Fruit fly (Drosophila melanogaster): ENCODE measurements around the gene CG9686.

DNA sequence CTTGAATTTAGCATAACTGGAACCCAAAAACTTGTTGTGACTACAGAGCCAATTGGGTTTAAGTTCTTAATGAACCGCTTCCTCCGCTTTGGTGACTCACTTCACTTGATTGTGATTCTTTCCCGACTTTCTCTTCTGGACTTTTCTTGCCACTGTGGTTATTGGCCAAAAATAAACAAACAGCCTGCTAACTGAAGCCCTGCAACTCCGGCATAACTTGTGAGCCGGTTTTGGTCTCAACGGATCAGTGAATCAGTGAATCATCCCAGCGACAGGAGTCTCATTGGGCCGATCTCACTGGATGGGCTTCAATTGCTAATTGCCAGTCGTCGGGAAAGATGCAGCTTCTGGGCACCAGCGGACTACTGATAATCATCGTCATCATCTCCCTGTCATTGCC is 3.2 kb downstream of the CG9686 start:
- TF ChIP-seq CG8478 (optimal IDR thresholded peaks at IDR 0.05), result no peak
- TF ChIP-seq CTCF (optimal IDR thresholded peaks at IDR 0.05), result no peak

All from S2 (cell line).